Fruit fly (Drosophila melanogaster) whole organism, larva: ENCODE measurements around the gene CG34269.

Experiments used
- noc ChIP-seq: fragments of 200-800 bp; sonication (Bioruptor generic); optimal IDR thresholded peaks from 3 replicates; lab custom pipeline; 2019; ENCODE audit warnings: missing biosample characterization, mild to moderate bottlenecking, missing genetic modification characterization, moderate library complexity

Gene CG34269

DNA sequence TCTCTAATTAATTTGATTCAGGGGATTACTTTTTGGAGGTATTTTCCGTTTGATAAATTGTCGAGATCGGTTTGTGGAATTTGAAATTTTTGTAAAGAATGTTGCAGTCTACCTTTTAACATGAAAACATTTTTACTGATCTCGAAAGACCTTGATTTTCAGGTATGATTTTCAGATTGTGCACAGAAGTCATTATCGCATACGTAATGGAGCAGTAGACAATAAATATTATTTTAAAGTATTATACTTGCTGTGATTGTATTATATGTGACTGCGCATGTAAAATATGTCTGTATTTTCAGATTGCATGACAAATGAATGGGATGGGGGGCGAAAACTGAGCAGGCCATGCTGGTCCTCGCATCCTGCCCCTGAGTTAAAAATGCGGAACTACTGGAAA, at the start of gene CG34269:
CG34269 (plus strand) TSS at position 301 of the 400 bp plus-strand sequence.
- TF ChIP-seq noc, result no peak

DNA sequence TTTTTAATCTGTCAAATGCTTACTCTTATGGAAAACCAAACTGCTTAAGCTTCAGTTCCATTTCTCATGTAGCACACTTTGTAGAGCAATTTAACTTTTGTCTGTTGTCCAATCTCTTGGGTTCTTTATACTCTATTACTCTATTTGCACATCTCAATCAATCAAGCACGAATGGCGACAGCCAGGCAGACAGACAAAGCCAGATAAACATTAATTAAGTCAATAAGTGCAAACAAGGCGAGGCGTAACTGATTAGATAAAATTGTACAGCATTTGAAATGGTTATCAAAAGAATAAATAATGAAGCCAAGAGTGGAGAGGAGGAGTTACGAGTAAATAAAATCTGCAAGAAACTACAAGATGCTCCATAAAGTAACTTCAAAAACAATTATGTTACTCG, 44.3 kb upstream of the CG34269 start:
- TF ChIP-seq noc, result no peak

DNA sequence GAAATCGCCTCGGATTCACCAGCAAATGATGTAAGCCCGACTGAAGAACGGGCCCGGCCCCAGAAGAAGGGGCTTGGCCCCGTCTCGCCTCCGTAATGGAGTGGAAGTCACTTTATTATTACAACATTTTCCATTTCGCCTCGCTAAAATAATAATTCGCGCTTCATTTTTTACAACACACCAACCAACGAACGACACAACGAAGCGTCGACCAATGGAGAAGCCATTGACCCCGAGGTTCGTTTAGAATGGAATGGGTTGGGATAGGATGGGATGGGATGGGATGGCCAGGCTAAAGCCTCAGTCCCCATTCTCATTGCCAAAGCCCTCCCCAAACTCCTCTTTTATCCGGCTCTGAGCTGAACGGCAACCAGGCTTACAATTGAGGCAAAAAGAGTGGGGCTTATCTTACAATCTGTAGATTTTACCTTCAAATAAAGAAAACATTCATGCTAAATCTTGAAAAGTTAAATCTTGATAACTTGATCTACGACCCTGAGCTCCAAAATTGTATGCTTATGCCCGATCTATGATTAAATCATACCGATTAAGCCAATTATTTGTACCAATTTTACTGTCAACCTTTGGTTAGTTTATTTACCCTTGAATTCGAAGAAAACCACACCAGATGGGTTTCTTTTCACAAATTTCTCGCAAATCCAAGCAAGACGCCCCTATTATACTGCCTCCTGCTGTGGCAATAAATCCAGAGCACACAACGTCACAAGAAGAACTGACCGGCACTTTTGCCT, 43.4 kb upstream of the CG34269 start:
- TF ChIP-seq noc, result no peak

DNA sequence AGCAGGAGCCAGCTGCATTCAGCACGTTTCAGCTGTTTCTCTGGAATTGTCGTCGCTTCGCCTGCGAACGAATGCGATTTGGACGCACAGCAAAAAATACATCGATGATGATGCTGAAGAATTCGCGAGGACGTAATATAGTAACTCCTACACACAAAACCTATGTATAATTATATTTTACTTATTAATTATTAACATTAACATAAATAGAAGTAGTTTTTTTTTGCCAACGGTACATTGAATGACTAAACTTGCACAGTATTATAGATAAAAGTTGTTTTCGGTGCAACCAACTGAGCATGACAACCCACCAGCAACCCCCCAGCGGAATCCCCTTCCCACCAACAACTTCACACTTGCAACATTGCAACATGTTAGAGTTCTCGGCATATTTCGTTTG, 42.7 kb upstream of the CG34269 start:
- TF ChIP-seq noc, result no peak

DNA sequence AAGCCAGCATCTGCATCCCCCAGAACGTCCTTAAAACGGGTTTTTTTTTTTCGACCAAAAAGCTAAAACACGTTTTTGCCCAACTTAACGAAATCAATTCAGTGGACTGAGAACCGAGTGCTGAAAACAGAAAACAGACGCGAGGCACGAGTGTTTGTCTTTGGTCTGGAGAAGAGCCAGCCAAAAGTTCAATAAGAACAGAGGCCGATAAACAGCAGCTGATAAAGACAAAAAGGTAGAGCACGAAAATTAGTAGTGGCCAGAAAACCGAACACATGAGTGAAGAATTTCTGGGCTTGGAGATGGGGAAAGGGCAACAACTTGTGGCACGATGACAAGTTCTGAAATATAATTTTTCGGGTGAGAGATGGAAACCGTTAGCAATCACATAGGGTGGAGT, 40.0 kb upstream of the CG34269 start:
- no peak for TF ChIP-seq noc

DNA sequence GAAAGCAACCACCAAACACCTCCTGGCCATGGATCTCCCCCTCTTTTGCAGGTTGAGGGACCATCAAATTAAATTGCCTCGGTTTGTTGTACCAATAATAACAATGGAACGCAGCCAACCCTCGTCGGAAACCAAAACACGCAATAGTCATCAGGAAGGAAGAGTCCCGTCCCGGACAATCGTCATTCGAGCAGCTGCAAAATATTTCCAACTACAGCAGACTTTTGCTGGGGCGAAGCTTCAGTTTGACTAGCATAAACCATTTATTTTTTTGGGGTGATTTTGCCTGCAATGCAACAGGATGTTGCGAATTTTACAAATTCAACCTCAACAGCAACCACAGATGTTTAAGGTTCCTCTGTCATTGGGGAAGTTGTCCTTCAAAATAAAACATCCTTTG, 39.5 kb upstream of the CG34269 start:
- TF ChIP-seq noc, result no peak

DNA sequence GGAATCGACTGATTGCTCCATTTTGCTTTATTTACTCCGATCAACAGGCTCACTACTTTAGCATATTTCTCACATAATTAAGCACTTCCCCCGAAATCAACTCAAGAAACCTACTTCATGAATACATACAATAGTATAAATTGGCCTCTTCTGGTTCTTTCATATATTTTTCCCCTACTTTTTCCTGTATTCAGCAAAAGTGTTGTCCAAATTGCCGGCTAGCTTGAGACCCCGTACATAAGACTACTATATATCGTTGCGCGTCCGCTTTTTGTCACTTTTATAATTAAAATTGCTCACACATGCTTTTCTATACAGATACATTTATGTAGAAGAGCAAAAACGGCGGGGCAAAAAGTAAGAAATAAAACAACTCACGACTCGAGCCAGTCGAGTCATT, 38.8 kb upstream of the CG34269 start:
- TF ChIP-seq noc, result no peak

DNA sequence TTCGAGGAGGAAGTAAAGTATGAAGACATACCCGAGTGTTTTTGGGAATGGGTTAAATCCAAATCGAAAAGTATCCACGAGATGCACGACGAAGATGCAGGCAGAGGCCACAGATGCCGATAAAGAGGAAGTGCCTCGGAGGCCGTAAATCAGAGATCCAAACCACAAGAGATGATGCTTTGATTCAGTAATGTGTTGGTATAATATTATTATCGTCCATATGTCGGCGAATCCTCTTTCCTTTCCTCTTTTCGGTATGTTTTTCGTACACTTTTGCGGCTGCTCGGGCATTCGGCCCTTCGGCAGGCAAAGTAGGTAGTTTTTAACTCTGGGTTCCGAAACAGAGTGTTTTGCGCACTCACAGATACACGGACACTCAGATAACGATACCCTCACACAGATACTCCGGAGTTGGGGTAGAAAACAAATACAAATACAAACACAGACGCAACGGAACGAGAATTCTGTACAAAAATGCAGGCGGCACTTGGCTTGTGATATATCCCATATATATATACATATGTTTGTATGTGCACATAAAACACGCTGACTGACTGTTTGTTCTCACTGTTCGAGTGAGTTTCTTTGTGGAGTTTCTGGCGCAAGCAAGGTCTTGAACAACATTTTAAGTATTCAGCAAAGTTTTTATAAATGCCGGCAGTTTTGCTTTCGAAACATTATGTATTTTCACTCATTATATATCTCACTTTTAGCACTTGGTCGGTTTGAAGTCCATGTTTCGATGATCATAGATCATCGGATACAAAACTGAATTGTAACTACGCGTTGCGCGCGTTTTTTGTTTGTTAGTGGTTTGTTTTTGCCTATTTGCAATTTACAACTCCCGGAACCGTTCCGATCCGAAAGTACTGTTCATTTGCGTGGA, 38.0 kb upstream of the CG34269 start:
- TF ChIP-seq noc, result no peak

DNA sequence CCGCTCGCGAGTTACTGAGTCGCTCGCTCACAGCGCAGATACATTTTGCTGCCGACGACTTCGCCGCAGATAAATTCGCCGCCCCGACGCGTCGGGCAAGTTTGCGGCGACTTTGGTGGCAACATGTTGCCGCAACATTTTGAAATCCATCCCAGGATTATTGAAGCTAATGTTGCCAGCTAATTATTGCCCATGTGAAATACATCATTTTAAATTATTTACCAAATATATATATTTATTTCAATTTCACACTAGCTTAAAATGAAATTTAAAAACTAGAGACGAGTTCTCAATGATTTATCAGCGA, 37.4 kb upstream of the CG34269 start:
- TF ChIP-seq noc, result no peak

DNA sequence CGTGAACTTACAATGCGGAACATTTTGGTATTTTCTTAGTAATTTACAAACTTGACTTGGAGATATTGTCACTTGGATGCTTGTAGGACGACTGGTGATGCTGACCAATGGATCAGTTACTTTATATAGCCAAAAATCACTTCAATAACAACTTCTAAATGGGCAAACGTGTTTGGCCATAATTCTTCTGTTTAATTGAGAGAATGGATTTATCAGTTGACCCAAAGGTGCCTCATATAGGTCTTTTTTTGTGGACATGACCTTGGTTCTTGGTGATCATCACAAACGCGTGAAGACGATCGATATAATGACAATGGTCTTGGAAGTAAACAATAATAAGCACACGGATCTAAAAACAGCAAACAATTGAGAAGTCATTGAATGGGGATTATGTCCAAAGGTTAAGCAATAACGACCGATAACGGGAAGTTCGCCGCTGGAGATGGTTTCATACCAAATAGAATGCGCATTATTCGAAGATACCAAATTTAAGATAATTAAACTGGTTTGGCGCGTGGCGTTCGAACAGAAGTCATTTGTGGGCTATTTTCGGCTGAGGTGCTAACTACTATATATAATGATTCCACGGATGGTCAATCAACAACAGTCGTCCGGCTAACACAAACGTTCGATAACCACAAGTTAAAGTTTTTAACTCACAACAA, 27.7 kb upstream of the CG34269 start, which contains the start of the genes CG34267 and CG34268:
CG34267 (minus strand) TSS at position 101 of the 665 bp plus-strand sequence.
CG34268 (plus strand) TSS at position 615 of the 665 bp plus-strand sequence.
- no peak for TF ChIP-seq noc

DNA sequence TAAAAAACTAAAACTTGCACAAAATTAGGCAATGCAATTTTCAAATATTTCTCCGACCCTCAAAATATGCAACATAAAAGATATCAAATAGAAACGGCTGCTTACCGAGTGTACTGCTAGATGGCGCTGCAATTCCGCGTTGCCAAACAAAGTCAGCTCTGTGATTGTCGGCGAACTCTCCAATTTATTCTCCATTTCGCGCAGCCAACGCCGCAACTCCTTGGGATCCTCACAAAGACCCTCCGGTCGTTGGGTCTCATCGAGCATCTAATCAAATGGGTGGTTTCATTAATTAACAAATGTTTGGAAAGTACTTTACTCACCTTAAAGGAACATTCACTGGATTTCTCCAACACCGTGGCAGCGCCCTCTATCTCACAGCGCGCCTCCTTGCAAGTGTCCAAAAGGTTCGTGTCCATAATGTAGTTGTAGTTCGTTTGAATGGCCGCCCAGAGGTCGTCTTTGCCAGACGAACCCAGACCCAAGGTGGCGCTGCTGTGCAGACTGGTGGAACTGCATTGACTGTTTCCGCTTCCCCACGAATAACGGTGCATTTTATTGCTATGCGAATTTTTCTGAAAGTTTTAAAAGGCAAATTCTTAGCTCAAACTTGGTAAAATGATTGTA, 22.2 kb upstream of the CG34269 start:
- TF ChIP-seq noc, result no peak

DNA sequence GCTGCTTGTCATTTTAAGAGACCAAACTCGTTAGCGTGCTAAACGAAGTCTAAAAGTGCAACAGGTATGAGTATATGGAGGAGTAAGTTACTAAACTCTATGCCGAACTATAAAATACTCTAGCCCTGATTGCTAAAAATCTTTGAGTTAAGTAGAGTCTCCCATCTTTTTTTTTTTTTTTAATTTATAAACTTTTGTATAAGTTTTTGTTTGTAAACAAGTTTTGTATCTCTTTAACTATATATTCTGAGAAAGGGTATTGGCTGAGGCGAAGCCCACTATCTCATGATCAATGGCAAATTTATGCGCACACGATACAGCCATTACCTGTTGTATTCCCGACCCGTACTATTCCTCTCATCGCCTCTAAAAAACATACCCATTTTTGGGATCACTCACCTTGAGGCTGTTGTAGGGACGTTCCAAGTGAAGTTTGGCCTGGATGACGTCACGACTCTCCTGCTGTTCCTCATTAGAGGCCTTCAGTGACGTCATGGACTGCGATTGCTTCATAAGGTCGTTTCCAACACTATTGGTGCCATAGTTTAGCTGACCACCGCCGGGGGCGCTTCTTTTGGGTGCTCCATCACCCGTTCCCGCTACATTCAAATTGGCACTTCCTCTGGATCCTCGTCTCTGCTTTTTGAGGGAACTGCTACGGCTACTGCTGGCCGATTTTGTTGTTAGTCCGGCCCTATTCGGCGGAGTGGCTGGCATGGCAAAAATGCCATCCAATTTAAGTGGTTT, 20.4 kb upstream of the CG34269 start:
- no peak for TF ChIP-seq noc

DNA sequence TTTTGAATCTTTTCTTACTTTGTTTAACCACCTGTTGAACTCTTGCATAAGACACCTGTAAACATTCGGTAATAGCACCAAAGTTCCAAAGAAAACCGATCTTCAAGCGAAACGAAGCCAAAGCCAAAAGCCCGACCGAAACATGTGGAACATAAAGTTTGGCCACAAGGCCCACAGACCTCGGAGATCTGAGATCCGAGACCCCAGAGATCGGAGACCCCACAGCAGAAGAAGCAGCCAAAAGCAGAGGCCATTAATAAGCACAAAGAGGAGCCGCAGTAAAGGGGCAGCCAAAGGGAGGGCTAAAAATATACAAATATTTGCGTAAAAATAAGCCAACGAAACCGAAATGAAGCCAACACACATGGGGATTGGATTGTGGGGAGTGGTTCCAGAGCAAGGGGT, 17.3 kb upstream of the CG34269 start:
- no peak for TF ChIP-seq noc

DNA sequence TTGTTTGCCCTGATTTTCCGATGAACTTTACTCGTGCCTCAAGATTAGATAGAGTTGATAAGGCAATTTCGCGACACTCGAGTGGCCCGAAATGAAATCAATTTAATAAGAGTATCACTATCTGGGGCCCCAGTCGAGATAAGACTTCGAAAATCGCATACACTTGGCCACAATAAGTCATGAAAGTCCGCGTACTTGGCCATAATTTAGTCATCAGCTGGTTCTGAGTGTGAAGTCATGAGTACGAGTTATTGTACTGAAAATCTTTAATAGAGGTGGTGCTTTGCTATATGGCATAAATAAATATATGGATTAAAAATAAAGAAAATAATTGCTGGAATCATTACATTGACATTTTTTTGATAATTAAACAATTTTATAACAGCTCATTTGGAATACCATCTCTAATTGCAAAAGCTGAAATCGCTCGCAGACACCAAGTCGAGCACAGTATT, 16.4 kb upstream of the CG34269 start:
- peak; percentile 71 for TF ChIP-seq noc

DNA sequence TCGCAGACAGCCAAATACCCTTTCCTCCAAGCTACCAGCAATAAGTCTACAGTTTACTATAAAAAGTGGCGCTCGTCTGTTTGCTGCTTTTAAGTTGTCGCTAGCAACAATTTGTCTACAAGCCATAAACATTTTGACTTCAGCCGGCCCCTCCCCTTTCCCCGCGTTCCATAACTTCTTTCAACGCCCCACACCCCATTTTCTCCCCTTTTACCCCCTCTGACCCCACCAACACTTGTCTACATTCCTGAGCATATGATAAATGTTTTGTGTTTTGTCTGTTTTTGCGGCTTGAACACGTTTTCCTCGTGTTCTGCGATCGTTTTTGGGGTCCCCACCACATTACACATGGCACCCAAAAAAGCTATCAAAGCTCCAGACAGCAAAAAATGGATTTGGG, 14.5 kb upstream of the CG34269 start:
- TF ChIP-seq noc, result no peak

DNA sequence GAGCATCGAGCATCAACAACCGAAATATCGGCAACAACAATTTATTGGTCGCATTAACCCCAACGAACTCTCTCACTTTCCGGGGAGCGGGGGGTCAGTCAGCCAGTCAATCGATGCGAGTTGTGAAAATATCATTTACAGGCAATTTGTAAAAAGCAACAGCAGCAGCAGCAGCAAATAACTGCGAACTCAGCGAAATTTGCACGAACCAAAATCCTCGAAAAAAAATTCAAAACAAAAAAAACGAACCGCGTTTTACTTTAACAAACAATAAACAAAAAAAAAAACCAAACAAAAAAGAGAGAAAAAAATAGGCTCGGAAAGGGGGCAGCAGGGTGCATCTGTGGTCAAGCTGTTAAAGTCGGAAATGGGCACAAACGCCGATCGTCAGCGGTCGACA, 12.5 kb upstream of the CG34269 start:
- TF ChIP-seq noc, result no peak
